Fruit fly (Drosophila melanogaster): ENCODE results near the gene twit.

twit gene

dm6 chr2L:20889857-20890606 is 37.7 kb downstream of the twit start (continued):
- TF ChIP-seq nau (GFP tag; optimal IDR thresholded peaks at IDR 0.05) = peak; percentile 11
- no peak for TF ChIP-seq stwl (tag; optimal IDR thresholded peaks at IDR 0.05)
- TF ChIP-seq Dad (GFP tag; optimal IDR thresholded peaks at IDR 0.05) = peak; percentile 36
- no peak for TF ChIP-seq br (optimal IDR thresholded peaks at IDR 0.05)
- TF ChIP-seq CG11723 (GFP tag; optimal IDR thresholded peaks at IDR 0.05) = no peak
- peak; percentile 48; the same call in 1 of the 2 replicates for TF ChIP-seq Drgx (GFP tag; IDR thresholded peaks at IDR 0.05)
- TF ChIP-seq chif (GFP tag; optimal IDR thresholded peaks at IDR 0.05) = peak in 1 of 2 experiments; percentile 5
- peak; percentile 53 for TF ChIP-seq CG10209 (GFP tag; optimal IDR thresholded peaks at IDR 0.05)
- TF ChIP-seq shn (GFP tag; optimal IDR thresholded peaks at IDR 0.05) = peak; percentile 42
- TF ChIP-seq B-H1 (GFP tag; IDR thresholded peaks at IDR 0.05) = peak; percentile 29; the same call in 1 of the 3 replicates
- peak; percentile 34 for TF ChIP-seq CG9437 (GFP tag; optimal IDR thresholded peaks at IDR 0.05)
- TF ChIP-seq NC2β (GFP tag; optimal IDR thresholded peaks at IDR 0.05) = peak; percentile 9
- TF ChIP-seq BEAF-32 (GFP tag; optimal IDR thresholded peaks at IDR 0.05) = no peak
- TF ChIP-seq Nf-YA (GFP tag; IDR thresholded peaks at IDR 0.05) = no peak
- TF ChIP-seq CG12236 (GFP tag; optimal IDR thresholded peaks at IDR 0.05) = no peak
- no peak for TF ChIP-seq bigmax (GFP tag; optimal IDR thresholded peaks at IDR 0.05)
- peak; percentile 44 for TF ChIP-seq CG4820 (GFP tag; optimal IDR thresholded peaks at IDR 0.05)
- peak; percentile 80 for TF ChIP-seq CG12769 (tag; optimal IDR thresholded peaks at IDR 0.05)
- TF ChIP-seq CG11398 (GFP tag; optimal IDR thresholded peaks at IDR 0.05) = peak; percentile 2
- TF ChIP-seq CG2116 (GFP tag; optimal IDR thresholded peaks at IDR 0.05) = no peak
- TF ChIP-seq CG8359 (GFP tag; optimal IDR thresholded peaks at IDR 0.05; ENCODE audit: borderline replicate concordance) = peak; percentile 18
- no peak for TF ChIP-seq CG5245 (GFP tag; optimal IDR thresholded peaks at IDR 0.05)
- peak; percentile 5 to 31 for TF ChIP-seq Pdp1 (GFP tag; optimal IDR thresholded peaks at IDR 0.05)
- no peak for TF ChIP-seq C15 (GFP tag; IDR thresholded peaks at IDR 0.05)
- TF ChIP-seq maf-S (GFP tag; optimal IDR thresholded peaks at IDR 0.05) = no peak
- TF ChIP-seq grau (tag; optimal IDR thresholded peaks at IDR 0.05) = peak; percentile 33
- TF ChIP-seq CG12219 (GFP tag; optimal IDR thresholded peaks at IDR 0.05) = peak; percentile 44
- TF ChIP-seq rib (GFP tag; IDR thresholded peaks at IDR 0.05) = no peak
- TF ChIP-seq ERR (GFP tag; optimal IDR thresholded peaks at IDR 0.05) = no peak
- peak; percentile 40 for TF ChIP-seq CG9727 (GFP tag; optimal IDR thresholded peaks at IDR 0.05)
- TF ChIP-seq CG1529 (GFP tag; optimal IDR thresholded peaks at IDR 0.05) = peak; percentile 42
- TF ChIP-seq CG4854 (GFP tag; optimal IDR thresholded peaks at IDR 0.05) = peak; percentile 4
- peak; percentile 72 for TF ChIP-seq CG2875 (GFP tag; optimal IDR thresholded peaks at IDR 0.05)
- no peak for TF ChIP-seq Atf-2 (GFP tag; optimal IDR thresholded peaks at IDR 0.05)
- peak; percentile 37 for TF ChIP-seq zf30C (GFP tag; optimal IDR thresholded peaks at IDR 0.05)
- TF ChIP-seq h (optimal IDR thresholded peaks at IDR 0.05) = no peak
- TF ChIP-seq CG14441 (GFP tag; IDR thresholded peaks at IDR 0.05) = peak; percentile 29; the same call in 1 of the 2 replicates
- peak; percentile 20 for TF ChIP-seq CG3163 (GFP tag; optimal IDR thresholded peaks at IDR 0.05)
- no peak for TF ChIP-seq lbe (GFP tag; optimal IDR thresholded peaks at IDR 0.05)
- no peak for TF ChIP-seq so (GFP tag; IDR thresholded peaks at IDR 0.05)
- peak; percentile 34 for TF ChIP-seq CG7786 (GFP tag; optimal IDR thresholded peaks at IDR 0.05)
- peak; percentile 9; the same call in 1 of the 2 replicates for TF ChIP-seq HLH3B (GFP tag; IDR thresholded peaks at IDR 0.05)
- TF ChIP-seq Mad (GFP tag; optimal IDR thresholded peaks at IDR 0.05) = no peak
- no peak for TF ChIP-seq odd (GFP tag; optimal IDR thresholded peaks at IDR 0.05)
- TF ChIP-seq CG3407 (GFP tag; optimal IDR thresholded peaks at IDR 0.05) = peak; percentile 8
- TF ChIP-seq sima (GFP tag; optimal IDR thresholded peaks at IDR 0.05) = peak; percentile 29
- TF ChIP-seq abd-A (tag; optimal IDR thresholded peaks at IDR 0.05) = peak; percentile 30
- TF ChIP-seq CG10366 (GFP tag; IDR thresholded peaks at IDR 0.05) = peak; percentile 41; the same call in 1 of the 2 replicates
- peak; percentile 23 for TF ChIP-seq CG7556 (GFP tag; optimal IDR thresholded peaks at IDR 0.05)
- TF ChIP-seq sug (tag; optimal IDR thresholded peaks at IDR 0.05) = peak; percentile 38

Measured in whole organism, embryonic.